Fruit fly (Drosophila melanogaster) Kc167 (cell line): ENCODE results near the gene CG5104.

Source experiments
- Sin3A ChIP-seq: fragments of >200 bp; optimal IDR thresholded peaks from 2 replicates; lab custom pipeline; 2018; ENCODE audit warnings: missing external identifiers
- insv ChIP-seq: fragments of >200 bp; optimal IDR thresholded peaks from 3 replicates; lab custom pipeline; 2018; ENCODE audit warnings: missing external identifiers
- ttk ChIP-seq: sonication (Bioruptor generic); optimal IDR thresholded peaks from 2 replicates; lab custom pipeline; 2017; ENCODE audit warnings: missing external identifiers

dm6 chr3L:20540182-20540974, 19.6 kb downstream of the CG5104 start, which contains the start of gene Rcd2:
- TF ChIP-seq Sin3A (lab: Kevin White, UChicago) (no peak), ttk (no peak), insv (no peak)
